Worm (Caenorhabditis elegans) whole organism, L4/young adult: ENCODE results near the gene C06A8.6.

Experiments
- W03F9.2 ChIP-seq: fragments of 150-350 bp; optimal IDR thresholded peaks from 2 replicates; lab custom pipeline; 2014; ENCODE audit warnings: missing biosample characterization, missing genetic modification characterization
- him-1 ChIP-seq: sonication (generic microtip); optimal IDR thresholded peaks from 2 replicates; lab custom pipeline; 2016; ENCODE audit warnings: missing genotype, missing genetic modification reagents, missing genetic modification characterization, missing compliant biosample characterization

- TF ChIP-seq him-1 (no peak), W03F9.2 (no peak)
Measured at ce11 chrII:7795299-7795698, 23.0 kb downstream of the C06A8.6 start.
